Fruit fly (Drosophila melanogaster) Kc167 (cell line): ENCODE results near the gene PH4alphaNE1.

Experiments used
- Myc ChIP-seq: fragments of >200 bp; optimal IDR thresholded peaks from 2 replicates; lab custom pipeline; 2017; ENCODE audit warnings: missing external identifiers
- Sin3A ChIP-seq: fragments of >200 bp; optimal IDR thresholded peaks from 2 replicates; lab custom pipeline; 2018; ENCODE audit warnings: missing external identifiers
- h ChIP-seq: fragments of >200 bp; optimal IDR thresholded peaks from 3 replicates; lab custom pipeline; 2018; ENCODE audit warnings: missing external identifiers
- insv ChIP-seq: fragments of >200 bp; optimal IDR thresholded peaks from 3 replicates; lab custom pipeline; 2018; ENCODE audit warnings: missing external identifiers
- psq ChIP-seq: fragments of >200 bp; optimal IDR thresholded peaks from 2 replicates; lab custom pipeline; 2017; ENCODE audit warnings: missing external identifiers
- ttk ChIP-seq: sonication (Bioruptor generic); optimal IDR thresholded peaks from 2 replicates; lab custom pipeline; 2017; ENCODE audit warnings: missing external identifiers

Gene PH4alphaNE1

DNA sequence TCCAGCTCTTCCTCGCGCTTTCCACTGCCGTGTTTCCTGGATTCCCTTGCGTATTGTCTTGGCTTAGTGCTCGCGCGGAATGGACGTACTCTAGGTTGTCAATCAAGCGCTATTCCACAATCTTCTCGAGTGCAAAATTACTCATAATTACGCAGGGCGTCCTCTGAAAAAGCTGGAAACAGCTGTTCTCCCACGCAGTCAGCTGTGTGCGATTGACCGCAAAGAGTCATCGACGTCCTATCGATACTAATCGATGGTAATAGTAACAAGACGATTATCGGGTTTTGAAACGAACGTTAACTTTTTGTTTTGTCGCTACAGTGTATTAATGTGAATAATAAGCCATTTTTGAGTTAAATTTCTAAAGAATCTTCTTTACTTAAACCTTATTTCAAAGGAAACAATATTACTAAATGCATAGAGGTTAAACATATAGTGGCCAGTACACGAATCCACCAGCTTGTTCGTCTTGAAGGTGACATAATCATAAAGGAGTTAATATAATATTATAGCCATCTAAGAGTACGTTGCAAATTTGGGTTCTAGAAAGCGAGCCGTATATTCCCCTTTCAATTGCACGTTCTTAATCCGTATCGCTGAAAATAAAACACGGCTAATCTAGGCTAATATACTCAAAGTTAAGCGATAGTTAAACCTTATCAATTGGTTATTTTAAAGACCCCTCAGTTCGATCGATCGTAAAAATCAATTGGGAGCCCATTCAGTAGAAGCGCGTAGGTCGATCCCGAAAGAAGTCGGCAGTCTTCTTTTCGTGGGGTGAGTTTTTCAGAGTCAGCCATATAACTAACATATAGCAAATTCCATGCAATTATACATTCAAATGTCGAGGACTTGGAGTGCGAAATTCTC is 40.8 kb downstream of the PH4alphaNE1 start, which contains the start of the genes CG2224 and CDase:
TSS of gene CG2224 (minus strand) at position 235 of the 870 bp plus-strand sequence.
TSS of gene CDase (plus strand) at position 456 of the 870 bp plus-strand sequence.
- TF ChIP-seq Myc (lab: Kevin White, UChicago) = no peak
- no peak for TF ChIP-seq insv
- TF ChIP-seq Sin3A (lab: Kevin White, UChicago) = no peak
- TF ChIP-seq psq (lab: Kevin White, UChicago) = no peak
- TF ChIP-seq ttk (lab: Kevin White, UChicago) = no peak
- TF ChIP-seq h (lab: Kevin White, UChicago) = no peak

DNA sequence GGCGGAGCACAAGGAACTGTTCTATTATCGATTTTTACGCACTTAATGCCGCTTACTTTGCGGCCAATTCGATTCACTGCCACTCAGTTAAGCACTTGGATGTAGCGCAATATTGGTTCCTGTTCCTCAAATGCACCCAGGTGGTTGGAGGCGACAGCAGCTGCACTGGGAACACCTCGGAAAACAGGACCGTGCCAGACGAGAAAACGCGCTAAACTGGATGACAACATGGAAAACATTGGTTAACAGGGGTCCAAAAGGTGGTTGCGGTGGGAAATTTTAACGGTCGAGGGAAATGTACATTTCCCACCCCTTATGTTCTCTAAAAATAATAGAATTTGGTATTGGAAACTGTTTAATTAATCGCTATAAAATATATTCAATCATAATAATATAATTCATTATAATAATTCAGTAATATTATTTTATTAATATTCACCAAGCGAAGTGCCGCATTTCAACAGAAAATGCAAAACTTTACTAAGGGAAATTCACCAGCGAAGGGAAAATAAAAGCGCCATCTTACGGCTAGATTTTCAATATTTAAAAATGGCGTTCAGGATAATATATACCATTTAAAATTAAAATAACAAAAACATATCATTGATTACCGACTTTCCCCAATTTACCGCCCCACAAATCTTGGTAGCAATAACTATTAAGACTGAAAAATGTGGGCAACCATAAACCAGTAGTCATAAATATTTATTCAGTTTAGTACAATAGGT is 44.1 kb downstream of the PH4alphaNE1 start, which contains the start of gene aralar1:
TSS of gene aralar1 (minus strand) at position 51 of the 728 bp plus-strand sequence.
- TF ChIP-seq Myc (lab: Kevin White, UChicago) = no peak
- TF ChIP-seq psq (lab: Kevin White, UChicago) = no peak
- TF ChIP-seq insv = no peak
- TF ChIP-seq h (lab: Kevin White, UChicago) = no peak
- TF ChIP-seq ttk (lab: Kevin White, UChicago) = no peak
- no peak for TF ChIP-seq Sin3A (lab: Kevin White, UChicago)

DNA sequence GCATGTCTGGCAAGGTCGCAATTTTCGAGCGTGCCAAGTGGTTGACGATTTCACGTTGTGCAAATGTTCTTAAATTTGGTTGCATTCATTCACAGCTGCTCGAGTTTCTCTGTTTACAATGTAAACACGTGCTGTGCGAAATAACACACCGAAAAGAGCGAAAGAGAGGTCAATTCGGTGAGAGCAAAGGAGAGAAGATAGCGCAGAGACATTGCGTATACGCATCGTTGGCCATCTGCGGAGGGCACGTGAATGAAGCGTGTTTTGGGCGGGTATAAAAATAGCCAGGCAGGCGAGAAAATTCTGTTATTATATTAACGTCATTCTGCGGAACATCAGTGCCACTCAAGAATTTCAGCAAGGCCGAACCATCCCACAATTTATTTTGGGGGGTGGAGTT is 45.7 kb downstream of the PH4alphaNE1 start:
- TF ChIP-seq Myc (lab: Kevin White, UChicago) (no peak), insv (no peak), ttk (lab: Kevin White, UChicago) (no peak), h (lab: Kevin White, UChicago) (no peak), Sin3A (lab: Kevin White, UChicago) (no peak), psq (lab: Kevin White, UChicago) (no peak)

DNA sequence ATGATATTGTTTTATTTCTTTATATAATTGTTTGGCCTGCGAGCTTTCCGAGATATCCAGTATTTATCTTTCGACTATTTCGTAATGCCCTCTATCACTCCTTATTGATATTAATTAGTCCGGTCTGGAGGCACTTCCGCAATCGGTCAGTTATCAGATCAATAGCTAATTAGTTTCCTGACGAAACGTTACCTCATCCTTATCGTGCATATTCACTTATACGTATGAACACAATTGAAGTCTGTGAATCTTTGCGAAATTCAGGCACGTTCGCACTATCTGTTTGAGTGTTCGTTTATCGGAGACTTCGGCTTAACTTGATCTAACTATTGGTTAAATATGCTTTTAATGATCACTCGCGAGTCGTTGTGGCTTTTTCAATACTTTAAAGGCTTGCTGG is 46.9 kb downstream of the PH4alphaNE1 start:
- TF ChIP-seq Sin3A (lab: Kevin White, UChicago) (no peak), insv (no peak), ttk (lab: Kevin White, UChicago) (no peak)

DNA sequence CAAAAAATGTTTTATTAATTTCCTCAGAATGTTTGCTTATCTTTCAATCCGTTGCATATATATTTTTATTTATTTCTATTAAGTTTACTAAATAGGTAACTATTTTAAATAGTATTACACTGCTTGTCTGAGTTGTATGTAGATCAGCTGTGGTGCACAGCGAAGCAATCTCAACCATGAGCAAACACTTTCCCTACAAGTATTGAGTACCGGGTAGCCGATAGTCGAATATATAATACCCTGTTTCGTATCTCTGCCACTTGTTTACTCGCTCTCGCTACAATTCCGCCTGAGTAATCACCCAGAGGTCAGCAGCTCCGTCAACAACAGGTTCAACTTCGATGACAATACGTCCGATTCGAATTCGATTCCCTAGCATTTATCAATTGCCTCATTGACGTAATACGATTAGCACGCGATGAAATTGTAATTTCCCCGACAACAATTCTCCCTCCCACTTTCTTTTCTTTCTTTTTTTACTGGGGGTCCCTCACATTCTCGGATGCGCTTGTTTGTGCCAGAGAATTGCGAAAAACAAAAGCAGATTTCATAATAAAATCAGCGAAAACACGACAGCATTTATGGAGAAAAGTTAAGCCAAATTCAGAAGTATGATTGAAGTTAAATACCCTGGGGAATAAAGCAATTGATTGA is 49.3 kb downstream of the PH4alphaNE1 start:
- TF ChIP-seq Myc (lab: Kevin White, UChicago) = no peak
- TF ChIP-seq psq (lab: Kevin White, UChicago) = no peak
- no peak for TF ChIP-seq h (lab: Kevin White, UChicago)
- no peak for TF ChIP-seq Sin3A (lab: Kevin White, UChicago)
- no peak for TF ChIP-seq ttk (lab: Kevin White, UChicago)
- no peak for TF ChIP-seq insv

- TF ChIP-seq h (lab: Kevin White, UChicago) (no peak), insv (no peak), Myc (lab: Kevin White, UChicago) (no peak), ttk (lab: Kevin White, UChicago) (no peak), Sin3A (lab: Kevin White, UChicago) (no peak), psq (lab: Kevin White, UChicago) (no peak)
Measured at dm6 chr3R:30450224-30450623, 49.9 kb downstream of the PH4alphaNE1 start.

DNA sequence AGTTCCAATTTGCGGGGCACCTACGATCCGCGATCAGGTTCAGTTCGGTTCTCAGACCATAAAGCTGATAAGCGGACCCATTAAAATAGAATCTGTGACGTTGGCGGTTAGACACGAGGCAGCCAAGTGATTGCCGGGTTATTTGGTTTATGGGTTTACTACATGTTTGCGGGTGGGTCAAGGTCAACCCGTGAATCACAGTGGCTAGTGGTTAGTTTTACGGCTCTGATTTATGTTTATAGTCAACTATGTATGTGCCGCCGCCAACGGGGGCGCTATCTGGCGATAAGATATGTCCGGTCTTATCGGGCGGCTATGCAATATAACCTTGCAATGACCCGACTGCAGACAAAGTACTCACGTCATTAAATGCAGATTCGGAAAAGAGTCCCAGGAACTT is 50.7 kb downstream of the PH4alphaNE1 start:
- TF ChIP-seq Sin3A (lab: Kevin White, UChicago) (no peak), Myc (lab: Kevin White, UChicago) (no peak), ttk (lab: Kevin White, UChicago) (no peak), h (lab: Kevin White, UChicago) (no peak), psq (lab: Kevin White, UChicago) (no peak), insv (no peak)
